Worm (Caenorhabditis elegans) whole organism, early embryonic: ENCODE data around the gene col-167.

Source experiments
- B0310.2 ChIP-seq: sonication (generic microtip); optimal IDR thresholded peaks from 2 replicates; lab custom pipeline; 2016; ENCODE audit warnings: mild to moderate bottlenecking, missing genetic modification characterization, missing compliant biosample characterization
- F13C5.2 ChIP-seq: sonication (generic microtip); optimal IDR thresholded peaks from 2 replicates; lab custom pipeline; 2017; ENCODE audit warnings: mild to moderate bottlenecking, missing genetic modification characterization, inconsistent platforms, missing compliant biosample characterization
- aly-1 ChIP-seq: sonication (generic microtip); optimal IDR thresholded peaks from 2 replicates; lab custom pipeline; 2016; ENCODE audit warnings: missing genetic modification characterization, missing compliant biosample characterization
- ama-1 ChIP-seq: fragments of 150-350 bp; optimal IDR thresholded peaks from 2 replicates; lab custom pipeline; 2014
- ceh-13 ChIP-seq: fragments of 200-800 bp; sonication (Bioruptor generic); optimal IDR thresholded peaks from 2 replicates; lab custom pipeline; 2018; ENCODE audit warnings: mild to moderate bottlenecking, missing genetic modification characterization, missing compliant biosample characterization
- ceh-36 ChIP-seq: sonication (generic microtip); optimal IDR thresholded peaks from 2 replicates; lab custom pipeline; 2016; ENCODE audit warnings: missing genetic modification characterization, inconsistent platforms, missing compliant biosample characterization
- ets-7 ChIP-seq: sonication (generic microtip); optimal IDR thresholded peaks from 2 replicates; lab custom pipeline; 2016; ENCODE audit warnings: missing genotype, missing genetic modification characterization, missing compliant biosample characterization
- flt-1 ChIP-seq: fragments of 200-800 bp; sonication (Bioruptor generic); IDR thresholded peaks from 2 replicates; pipeline ENCODE4 v1.3.6; 2022; ENCODE audit warnings: missing genetic modification characterization, missing compliant biosample characterization
- hmbx-1 ChIP-seq: sonication (generic microtip); optimal IDR thresholded peaks from 2 replicates; lab custom pipeline; 2016; ENCODE audit warnings: mild to moderate bottlenecking, missing genetic modification characterization, missing compliant biosample characterization
- hmg-4 ChIP-seq: fragments of 200-800 bp; sonication (Bioruptor generic); optimal IDR thresholded peaks from 2 replicates; lab custom pipeline; 2018; ENCODE audit warnings: mild to moderate bottlenecking, missing genetic modification characterization, missing compliant biosample characterization
- hnd-1 ChIP-seq: sonication (generic microtip); optimal IDR thresholded peaks from 2 replicates; lab custom pipeline; 2016; ENCODE audit warnings: missing genetic modification characterization, missing compliant biosample characterization
- pes-1 ChIP-seq: fragments of 200-800 bp; sonication (Bioruptor generic); IDR thresholded peaks from 2 replicates; pipeline ENCODE4 v1.3.6; 2022; ENCODE audit warnings: missing genetic modification reagents, missing genetic modification characterization, missing compliant biosample characterization
- scrt-1 ChIP-seq: fragments of 200-800 bp; sonication (Bioruptor generic); IDR thresholded peaks from 2 replicates; pipeline ENCODE4 v1.3.6; 2022; ENCODE audit warnings: missing genetic modification characterization, missing compliant biosample characterization
- sea-1 ChIP-seq: fragments of 200-800 bp; sonication (Bioruptor generic); conservative IDR thresholded peaks from 2 replicates; pipeline ENCODE4 v1.3.6; 2022; ENCODE audit warnings: missing genetic modification characterization, missing compliant biosample characterization
- tbx-11 ChIP-seq: fragments of 200-800 bp; sonication (Bioruptor generic); IDR thresholded peaks from 2 replicates; pipeline ENCODE4 v1.3.6; 2022; ENCODE audit warnings: missing genetic modification characterization, missing compliant biosample characterization
- tbx-37 ChIP-seq: fragments of 200-800 bp; sonication (Bioruptor generic); conservative IDR thresholded peaks from 2 replicates; pipeline ENCODE4 v1.3.6; 2022; ENCODE audit warnings: missing genetic modification reagents, missing genetic modification characterization, missing compliant biosample characterization
- tra-4 ChIP-seq: sonication (generic microtip); optimal IDR thresholded peaks from 2 replicates; lab custom pipeline; 2017; ENCODE audit warnings: missing genetic modification characterization, missing compliant biosample characterization

The col-167 gene

DNA sequence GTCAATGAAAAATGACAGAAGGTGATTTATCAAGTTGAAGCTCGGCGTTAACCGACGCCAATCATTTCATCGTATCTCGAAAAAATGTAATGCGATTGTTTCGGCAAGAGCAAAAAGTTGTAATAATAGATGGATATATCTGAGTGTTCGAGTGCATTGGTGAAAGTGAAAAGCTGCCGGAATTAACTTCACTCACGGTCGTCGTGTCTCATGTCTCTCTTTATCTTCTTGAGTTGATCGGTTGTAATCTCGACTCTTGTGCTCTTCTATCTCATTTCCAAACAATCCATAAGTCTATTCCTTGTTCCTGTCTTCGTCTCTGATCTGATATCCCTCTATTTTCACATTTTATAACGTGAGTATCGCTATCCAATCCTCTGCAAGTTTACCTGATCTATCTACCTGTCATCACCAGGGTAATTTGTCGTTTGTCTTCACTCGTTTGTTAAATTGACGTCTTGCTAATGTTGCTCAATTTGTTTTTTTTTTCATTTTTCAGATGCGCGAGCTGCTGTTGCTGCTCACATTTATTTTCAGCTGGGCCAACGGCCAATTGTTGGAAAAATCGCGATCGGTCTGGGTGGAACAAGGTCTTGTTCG, 23.5 kb upstream of the col-167 start, which contains the start of gene cest-16:
cest-16 (plus strand) TSS at position 302 of the 600 bp plus-strand sequence.
- TF ChIP-seq tra-4 (tag; lab: Kevin White, UChicago): no peak

DNA sequence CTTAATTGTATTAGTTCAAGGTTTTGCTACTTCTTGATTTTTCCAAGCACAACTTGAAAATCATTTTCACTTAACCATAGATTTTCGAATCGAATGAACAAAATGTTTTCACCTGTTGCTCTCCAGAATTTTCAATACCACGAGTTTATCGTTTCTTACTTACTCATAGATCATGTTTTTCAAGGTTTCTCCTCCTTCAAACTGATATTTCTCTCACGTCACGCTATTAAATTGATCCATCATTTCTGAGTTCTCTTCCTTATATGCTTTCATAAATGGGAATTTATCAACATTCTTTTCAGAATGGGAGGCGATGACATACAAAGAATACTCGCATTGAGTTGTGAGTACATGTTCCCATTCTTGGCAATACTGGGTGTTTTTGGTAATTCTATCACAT, 11.9 kb upstream of the col-167 start, which contains the start of gene npr-38:
npr-38 (plus strand) TSS at position 301 of the 400 bp plus-strand sequence.
- no peak for TF ChIP-seq tbx-11 (GFP tag; lab: Robert Waterston, UW)
- no peak for TF ChIP-seq ama-1 (lab: Kevin White, UChicago)
- TF ChIP-seq ets-7 (tag; lab: Kevin White, UChicago): no peak
- no peak for TF ChIP-seq tra-4 (tag; lab: Kevin White, UChicago)
- TF ChIP-seq flt-1 (GFP tag; lab: Robert Waterston, UW): no peak
- no peak for TF ChIP-seq B0310.2
- TF ChIP-seq hmbx-1: no peak
- TF ChIP-seq hnd-1 (tag; lab: Kevin White, UChicago): no peak
- TF ChIP-seq sea-1 (GFP tag; lab: Robert Waterston, UW): no peak
- no peak for TF ChIP-seq ceh-13

- TF ChIP-seq sea-1 (GFP tag; lab: Robert Waterston, UW): no peak
- TF ChIP-seq ceh-36 (tag; lab: Kevin White, UChicago): no peak
- no peak for TF ChIP-seq B0310.2
- TF ChIP-seq hnd-1 (tag; lab: Kevin White, UChicago): no peak
- no peak for TF ChIP-seq tbx-11 (GFP tag; lab: Robert Waterston, UW)
- TF ChIP-seq tbx-37 (GFP tag; lab: Robert Waterston, UW): no peak
- no peak for TF ChIP-seq flt-1 (GFP tag; lab: Robert Waterston, UW)
- TF ChIP-seq hmg-4: no peak
- TF ChIP-seq scrt-1 (GFP tag; lab: Robert Waterston, UW): no peak
These were observed 4.5 kb upstream of the col-167 start for ce11 chrX:6318803-6319202.

- TF ChIP-seq hmbx-1 (no peak), B0310.2 (no peak), hmg-4 (no peak), ama-1 (lab: Kevin White, UChicago) (no peak), aly-1 (no peak), ceh-13 (no peak), ceh-36 (tag; lab: Kevin White, UChicago) (no peak), tbx-11 (GFP tag; lab: Robert Waterston, UW) (no peak), hnd-1 (tag; lab: Kevin White, UChicago) (no peak), flt-1 (GFP tag; lab: Robert Waterston, UW) (no peak), tra-4 (tag; lab: Kevin White, UChicago) (no peak), sea-1 (GFP tag; lab: Robert Waterston, UW) (no peak), pes-1 (GFP tag; lab: Robert Waterston, UW) (no peak), tbx-37 (GFP tag; lab: Robert Waterston, UW) (no peak), scrt-1 (GFP tag; lab: Robert Waterston, UW) (no peak), ets-7 (tag; lab: Kevin White, UChicago) (no peak)
These were observed 3.7 kb upstream of the col-167 start, which contains the start of gene chtb-3 for ce11 chrX:6319546-6319945. Gene chtb-3 (minus strand): TSS chrX:6319646.

ce11 chrX:6320887-6321286, 2.4 kb upstream of the col-167 start:
- no peak for TF ChIP-seq F13C5.2
- TF ChIP-seq hmbx-1: no peak
- no peak for TF ChIP-seq tbx-37 (GFP tag; lab: Robert Waterston, UW)
- TF ChIP-seq hmg-4: no peak
- TF ChIP-seq pes-1 (GFP tag; lab: Robert Waterston, UW): no peak
- no peak for TF ChIP-seq ets-7 (tag; lab: Kevin White, UChicago)
- TF ChIP-seq B0310.2: no peak
- TF ChIP-seq ceh-13: no peak
- no peak for TF ChIP-seq sea-1 (GFP tag; lab: Robert Waterston, UW)
- TF ChIP-seq ceh-36 (tag; lab: Kevin White, UChicago): no peak
- no peak for TF ChIP-seq scrt-1 (GFP tag; lab: Robert Waterston, UW)
- TF ChIP-seq tra-4 (tag; lab: Kevin White, UChicago): no peak

DNA sequence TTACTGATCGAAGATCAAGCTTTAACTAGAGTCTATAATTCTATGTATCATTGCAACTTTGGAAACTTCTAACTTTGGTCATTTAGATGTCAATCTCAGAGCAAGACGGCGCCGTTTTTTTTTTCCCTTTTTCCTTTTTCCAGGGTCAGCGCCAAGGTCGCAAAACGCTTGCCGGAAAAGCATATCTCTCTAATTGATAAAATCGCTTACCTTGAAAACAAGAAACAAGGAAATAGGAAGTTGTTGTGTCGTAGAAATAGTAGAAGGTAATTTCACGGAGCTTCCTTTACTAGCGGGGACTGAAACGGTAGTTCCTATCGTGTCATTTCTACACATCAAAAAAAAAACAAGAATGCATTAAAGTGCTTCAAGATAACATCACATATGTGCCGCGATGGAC, 1.9 kb upstream of the col-167 start:
- TF ChIP-seq ceh-13 (no peak), F13C5.2 (no peak), hnd-1 (tag; lab: Kevin White, UChicago) (no peak), scrt-1 (GFP tag; lab: Robert Waterston, UW) (no peak), ceh-36 (tag; lab: Kevin White, UChicago) (no peak), ets-7 (tag; lab: Kevin White, UChicago) (no peak), pes-1 (GFP tag; lab: Robert Waterston, UW) (no peak), aly-1 (no peak), B0310.2 (no peak), tra-4 (tag; lab: Kevin White, UChicago) (no peak), sea-1 (GFP tag; lab: Robert Waterston, UW) (no peak), ama-1 (lab: Kevin White, UChicago) (no peak), tbx-11 (GFP tag; lab: Robert Waterston, UW) (no peak), hmbx-1 (no peak), tbx-37 (GFP tag; lab: Robert Waterston, UW) (no peak), flt-1 (GFP tag; lab: Robert Waterston, UW) (no peak), hmg-4 (no peak)

DNA sequence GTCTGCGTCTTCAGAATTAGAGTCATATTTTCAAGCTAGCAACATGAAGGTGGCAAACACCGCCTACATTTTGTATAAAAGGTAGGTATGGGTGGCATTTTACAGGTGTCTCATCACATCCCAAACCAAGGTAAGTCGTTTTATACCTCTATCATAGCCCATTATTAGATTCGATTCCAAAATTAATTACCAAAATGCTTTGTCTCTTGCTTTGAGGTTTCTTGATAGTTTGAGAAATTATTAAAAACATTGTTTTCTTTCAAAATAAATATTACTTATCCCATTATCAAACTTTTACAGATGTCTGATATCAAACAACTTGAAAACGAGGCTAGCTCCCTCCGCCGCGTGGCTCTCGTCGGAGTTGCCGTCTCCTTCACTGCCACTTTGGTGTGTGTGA, 2.8 kb downstream of the col-167 start, which contains the start of gene col-168:
col-168 (plus strand) TSS at position 301 of the 400 bp plus-strand sequence.
- TF ChIP-seq aly-1 (no peak), tbx-37 (GFP tag; lab: Robert Waterston, UW) (no peak), ceh-13 (no peak), hmg-4 (no peak), ama-1 (lab: Kevin White, UChicago) (no peak), pes-1 (GFP tag; lab: Robert Waterston, UW) (no peak), tra-4 (tag; lab: Kevin White, UChicago) (no peak), ets-7 (tag; lab: Kevin White, UChicago) (no peak), scrt-1 (GFP tag; lab: Robert Waterston, UW) (no peak), ceh-36 (tag; lab: Kevin White, UChicago) (no peak), tbx-11 (GFP tag; lab: Robert Waterston, UW) (no peak)
